Worm (Caenorhabditis elegans): ENCODE results near the gene ttc-17.

DNA sequence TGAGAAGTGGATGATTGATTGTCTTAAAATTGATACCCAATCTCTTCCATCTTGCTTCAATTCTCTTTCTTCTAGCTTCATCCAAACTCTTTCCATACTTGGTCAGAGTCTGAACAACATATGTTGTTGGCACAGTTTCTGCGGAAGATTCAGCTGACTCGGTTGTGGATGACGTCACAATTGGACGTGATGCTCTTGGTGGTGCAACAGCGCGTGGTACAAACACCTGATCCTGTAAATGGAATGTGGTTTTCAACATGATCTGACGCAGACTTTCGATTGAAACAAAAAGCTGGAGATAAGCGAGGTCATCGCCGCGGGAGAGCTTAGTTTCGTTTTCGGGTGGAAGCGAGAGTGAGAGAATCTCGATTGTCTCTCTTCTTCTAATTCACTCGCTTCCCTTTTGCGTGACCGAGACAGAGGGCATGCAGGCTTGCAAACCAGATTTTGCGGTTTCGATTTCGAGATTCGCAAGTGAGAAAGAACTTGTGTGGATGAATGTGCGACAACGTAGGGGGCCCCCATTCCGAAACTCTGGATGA, 14.3 kb upstream of the ttc-17 start:
- no peak for TF ChIP-seq ama-1 (optimal IDR thresholded peaks at IDR 0.05)
- no peak for TF ChIP-seq tra-4 (tag; optimal IDR thresholded peaks at IDR 0.05)
- TF ChIP-seq F13C5.2 (tag; optimal IDR thresholded peaks at IDR 0.05): no peak
- TF ChIP-seq ceh-13 (GFP tag; optimal IDR thresholded peaks at IDR 0.05): no peak
- no peak for TF ChIP-seq B0310.2 (tag; optimal IDR thresholded peaks at IDR 0.05)
- TF ChIP-seq flt-1 (GFP tag; IDR thresholded peaks at IDR 0.05): no peak
